Fruit fly (Drosophila melanogaster) whole organism, embryonic: ENCODE measurements around the gene spirit.
A peak's percentile ranks its signal among the peaks of the same experiment; 100 is the strongest.

Source experiments
- B-H1 ChIP-seq: fragments of 200-800 bp; sonication (Bioruptor generic); IDR thresholded peaks from 3 replicates; pipeline ENCODE4 v1.3.6; 2022; ENCODE audit warnings: missing biosample characterization, missing genetic modification characterization
- BEAF-32 ChIP-seq: fragments of 200-800 bp; sonication (Bioruptor generic); optimal IDR thresholded peaks from 3 replicates; lab custom pipeline; 2017; ENCODE audit warnings: missing biosample characterization, missing genetic modification characterization, mild to moderate bottlenecking, moderate library complexity, missing genetic modification reagents
- Bgb ChIP-seq: fragments of 200-800 bp; sonication (Bioruptor generic); IDR thresholded peaks from 2 replicates; pipeline ENCODE4 v1.3.6; 2022; ENCODE audit warnings: missing biosample characterization, missing genetic modification characterization; ENCODE audit not compliant: partially characterized antibody
- CG10565 ChIP-seq: fragments of 200-800 bp; sonication (Bioruptor generic); optimal IDR thresholded peaks from 3 replicates; lab custom pipeline; 2016; ENCODE audit warnings: missing biosample characterization, mild to moderate bottlenecking, missing genetic modification characterization
- CG12942 ChIP-seq: fragments of 200-800 bp; sonication (Bioruptor generic); optimal IDR thresholded peaks from 3 replicates; lab custom pipeline; 2016; ENCODE audit warnings: missing biosample characterization, missing genetic modification characterization
- CG14441 ChIP-seq: fragments of 200-800 bp; sonication (Bioruptor generic); IDR thresholded peaks from 2 replicates; pipeline ENCODE4 v1.3.6; 2022; ENCODE audit warnings: missing biosample characterization, missing genetic modification characterization
- CG14710 ChIP-seq: fragments of 200-800 bp; sonication (Bioruptor generic); optimal IDR thresholded peaks from 3 replicates; lab custom pipeline; 2019; ENCODE audit warnings: missing biosample characterization, mild to moderate bottlenecking, missing genetic modification characterization, moderate library complexity
- CG15696 ChIP-seq: fragments of 200-800 bp; sonication (Bioruptor generic); optimal IDR thresholded peaks from 2 replicates; lab custom pipeline; 2019; ENCODE audit warnings: missing biosample characterization, mild to moderate bottlenecking, missing genetic modification characterization, moderate library complexity
- CG1602 ChIP-seq: fragments of 200-800 bp; sonication (Bioruptor generic); optimal IDR thresholded peaks from 3 replicates; lab custom pipeline; 2016; ENCODE audit warnings: missing biosample characterization, missing genetic modification characterization
- CG16779 ChIP-seq: fragments of 200-800 bp; sonication (Bioruptor generic); IDR thresholded peaks from 2 replicates; pipeline ENCODE4 v1.3.6; 2022; ENCODE audit warnings: missing biosample characterization, missing genetic modification characterization
- CG18764 ChIP-seq: fragments of 200-800 bp; sonication (Bioruptor generic); optimal IDR thresholded peaks from 3 replicates; lab custom pipeline; 2016; ENCODE audit warnings: missing biosample characterization, missing genetic modification characterization
- CG30403 ChIP-seq: fragments of 200-800 bp; sonication (Bioruptor generic); optimal IDR thresholded peaks from 3 replicates; lab custom pipeline; 2016; ENCODE audit warnings: missing biosample characterization, missing genetic modification characterization
- CG32767 ChIP-seq: fragments of 200-800 bp; sonication (Bioruptor generic); IDR thresholded peaks from 2 replicates; pipeline ENCODE4 v1.3.6; 2022; ENCODE audit warnings: missing biosample characterization, missing genetic modification characterization
- CG4328 ChIP-seq: fragments of 200-800 bp; sonication (Bioruptor generic); optimal IDR thresholded peaks from 3 replicates; lab custom pipeline; 2017; ENCODE audit warnings: missing biosample characterization, missing genetic modification reagents, missing genetic modification characterization
- CG4854 ChIP-seq: fragments of 200-800 bp; sonication (Bioruptor generic); optimal IDR thresholded peaks from 2 replicates; lab custom pipeline; 2016; ENCODE audit warnings: missing biosample characterization, missing genetic modification characterization, inconsistent platforms
- CG6654 ChIP-seq: fragments of 200-800 bp; sonication (Bioruptor generic); optimal IDR thresholded peaks from 2 replicates; lab custom pipeline; 2017; ENCODE audit warnings: missing biosample characterization, mild to moderate bottlenecking, missing genetic modification characterization
- CoRest ChIP-seq: fragments of 200-800 bp; sonication (Bioruptor generic); optimal IDR thresholded peaks from 3 replicates; lab custom pipeline; 2018; ENCODE audit warnings: missing biosample characterization, mild to moderate bottlenecking, missing genetic modification characterization, moderate library complexity
- D19A ChIP-seq: fragments of 200-800 bp; optimal IDR thresholded peaks from 3 replicates; lab custom pipeline; 2019; ENCODE audit warnings: missing biosample characterization, mild to moderate bottlenecking, missing genetic modification characterization, moderate library complexity
- Dp ChIP-seq: fragments of 200-800 bp; sonication (Bioruptor generic); optimal IDR thresholded peaks from 2 replicates; lab custom pipeline; 2018; ENCODE audit warnings: missing biosample characterization, mild to moderate bottlenecking, missing genetic modification characterization, moderate library complexity
- Ets97D ChIP-seq: fragments of 200-800 bp; sonication (Bioruptor generic); optimal IDR thresholded peaks from 3 replicates; lab custom pipeline; 2016; ENCODE audit warnings: missing biosample characterization, missing genetic modification characterization
- Gug ChIP-seq: fragments of 200-800 bp; sonication (Bioruptor generic); IDR thresholded peaks from 4 replicates; pipeline ENCODE4 v1.3.6; 2022; ENCODE audit warnings: missing biosample characterization, missing genetic modification characterization
- HLH4C ChIP-seq: fragments of 200-800 bp; sonication (Bioruptor generic); IDR thresholded peaks from 3 replicates; pipeline ENCODE4 v1.3.6; 2022; ENCODE audit warnings: missing biosample characterization, missing genetic modification characterization; ENCODE audit not compliant: partially characterized antibody
- Hey ChIP-seq: fragments of 200-800 bp; sonication (Bioruptor generic); optimal IDR thresholded peaks from 3 replicates; lab custom pipeline; 2018; ENCODE audit warnings: missing biosample characterization, mild to moderate bottlenecking, missing genetic modification characterization
- Hsf ChIP-seq: fragments of 200-800 bp; sonication (Bioruptor generic); optimal IDR thresholded peaks from 3 replicates; lab custom pipeline; 2016; ENCODE audit warnings: missing biosample characterization, missing genetic modification characterization
- Jarid2 ChIP-seq: fragments of 200-800 bp; sonication (Bioruptor generic); optimal IDR thresholded peaks from 3 replicates; lab custom pipeline; 2017; ENCODE audit warnings: mild to moderate bottlenecking, missing biosample characterization, missing genetic modification reagents, missing genetic modification characterization
- NFAT ChIP-seq: fragments of 200-800 bp; sonication (Bioruptor generic); IDR thresholded peaks from 2 replicates; pipeline ENCODE4 v1.3.6; 2022; ENCODE audit warnings: missing biosample characterization, missing genetic modification characterization
- NK7.1 ChIP-seq: fragments of 200-800 bp; sonication (Bioruptor generic); optimal IDR thresholded peaks from 3 replicates; lab custom pipeline; 2016; ENCODE audit warnings: missing biosample characterization, missing genetic modification characterization
- Vsx1 ChIP-seq: fragments of 200-800 bp; sonication (Bioruptor generic); optimal IDR thresholded peaks from 2 replicates; lab custom pipeline; 2017; ENCODE audit warnings: missing biosample characterization, mild to moderate bottlenecking, missing genetic modification characterization, missing genetic modification reagents
- ato ChIP-seq: fragments of 200-800 bp; sonication (Bioruptor generic); IDR thresholded peaks from 2 replicates; pipeline ENCODE4 v1.3.6; 2022; ENCODE audit warnings: missing biosample characterization, missing genetic modification characterization; ENCODE audit not compliant: partially characterized antibody
- az2 ChIP-seq: fragments of 200-800 bp; sonication (Bioruptor generic); optimal IDR thresholded peaks from 3 replicates; lab custom pipeline; 2016; ENCODE audit warnings: missing biosample characterization, missing genetic modification characterization
- dmrt99B ChIP-seq: fragments of 200-800 bp; sonication (Bioruptor generic); optimal IDR thresholded peaks from 2 replicates; lab custom pipeline; 2018; ENCODE audit warnings: missing biosample characterization, mild to moderate bottlenecking, missing genetic modification characterization, moderate library complexity
- fd3F ChIP-seq: fragments of 200-800 bp; sonication (Bioruptor generic); optimal IDR thresholded peaks from 2 replicates; lab custom pipeline; 2018; ENCODE audit warnings: missing biosample characterization, mild to moderate bottlenecking, missing genetic modification characterization, moderate library complexity
- fd64A ChIP-seq: fragments of 200-800 bp; sonication (Bioruptor generic); optimal IDR thresholded peaks from 3 replicates; lab custom pipeline; 2018; ENCODE audit warnings: missing biosample characterization, mild to moderate bottlenecking, missing genetic modification characterization
- grn ChIP-seq: fragments of 200-800 bp; sonication (Bioruptor generic); optimal IDR thresholded peaks from 3 replicates; lab custom pipeline; 2017; ENCODE audit warnings: missing biosample characterization, missing genetic modification characterization
- gro ChIP-seq: fragments of 200-800 bp; sonication (Bioruptor generic); optimal IDR thresholded peaks from 2 replicates; lab custom pipeline; 2016; ENCODE audit warnings: missing biosample characterization, missing genetic modification characterization
- insv ChIP-seq, 2 experiments: fragments of 200-800 bp; sonication (Bioruptor generic); optimal IDR thresholded peaks; 3 replicates each; lab custom pipeline; 2016 to 2018; ENCODE audit warnings: missing biosample characterization in 2 of 2, missing genetic modification characterization in 2 of 2
- kni ChIP-seq: fragments of 200-800 bp; sonication (Bioruptor generic); optimal IDR thresholded peaks from 3 replicates; lab custom pipeline; 2017; ENCODE audit warnings: mild to moderate bottlenecking, missing biosample characterization, missing genetic modification reagents, missing genetic modification characterization
- mam ChIP-seq: fragments of 200-800 bp; sonication (Bioruptor generic); optimal IDR thresholded peaks from 3 replicates; lab custom pipeline; 2016; ENCODE audit warnings: missing biosample characterization, missing genetic modification characterization
- mirr ChIP-seq: fragments of 200-800 bp; sonication (Bioruptor generic); optimal IDR thresholded peaks from 3 replicates; lab custom pipeline; 2018; ENCODE audit warnings: missing biosample characterization, mild to moderate bottlenecking, missing genetic modification characterization
- nerfin-2 ChIP-seq: fragments of 200-800 bp; sonication (Bioruptor generic); IDR thresholded peaks from 2 replicates; pipeline ENCODE4 v1.3.6; 2022; ENCODE audit warnings: missing biosample characterization, missing genetic modification characterization; ENCODE audit not compliant: partially characterized antibody
- p53 ChIP-seq: fragments of 200-800 bp; sonication (Bioruptor generic); optimal IDR thresholded peaks from 2 replicates; lab custom pipeline; 2016; ENCODE audit warnings: missing biosample characterization, missing genetic modification characterization
- pb ChIP-seq: fragments of 200-800 bp; sonication (Bioruptor generic); optimal IDR thresholded peaks from 3 replicates; lab custom pipeline; 2016; ENCODE audit warnings: missing biosample characterization, missing genetic modification characterization
- pnt ChIP-seq: fragments of 200-800 bp; sonication (Bioruptor generic); optimal IDR thresholded peaks from 3 replicates; lab custom pipeline; 2016; ENCODE audit warnings: missing biosample characterization, missing genetic modification characterization
- pzg ChIP-seq: fragments of 200-800 bp; sonication (Bioruptor generic); optimal IDR thresholded peaks from 3 replicates; lab custom pipeline; 2018; ENCODE audit warnings: missing biosample characterization, mild to moderate bottlenecking, missing genetic modification characterization, moderate library complexity
- tup ChIP-seq: fragments of 200-800 bp; sonication (Bioruptor generic); optimal IDR thresholded peaks from 2 replicates; lab custom pipeline; 2016; ENCODE audit warnings: missing biosample characterization, mild to moderate bottlenecking, missing genetic modification characterization, moderate library complexity
- usp ChIP-seq: fragments of >200 bp; optimal IDR thresholded peaks from 2 replicates; lab custom pipeline; 2017; ENCODE audit warnings: missing biosample characterization, missing genetic modification characterization
- vvl ChIP-seq: fragments of 200-800 bp; sonication (Bioruptor generic); IDR thresholded peaks from 2 replicates; pipeline ENCODE4 v1.3.6; 2022; ENCODE audit warnings: missing biosample characterization, missing genetic modification characterization
- yki ChIP-seq: fragments of >200 bp; optimal IDR thresholded peaks from 3 replicates; lab custom pipeline; 2018
- zen ChIP-seq: fragments of 200-800 bp; sonication (Bioruptor generic); optimal IDR thresholded peaks from 3 replicates; lab custom pipeline; 2018; ENCODE audit warnings: missing biosample characterization, mild to moderate bottlenecking, missing genetic modification characterization, moderate library complexity

Gene spirit

DNA sequence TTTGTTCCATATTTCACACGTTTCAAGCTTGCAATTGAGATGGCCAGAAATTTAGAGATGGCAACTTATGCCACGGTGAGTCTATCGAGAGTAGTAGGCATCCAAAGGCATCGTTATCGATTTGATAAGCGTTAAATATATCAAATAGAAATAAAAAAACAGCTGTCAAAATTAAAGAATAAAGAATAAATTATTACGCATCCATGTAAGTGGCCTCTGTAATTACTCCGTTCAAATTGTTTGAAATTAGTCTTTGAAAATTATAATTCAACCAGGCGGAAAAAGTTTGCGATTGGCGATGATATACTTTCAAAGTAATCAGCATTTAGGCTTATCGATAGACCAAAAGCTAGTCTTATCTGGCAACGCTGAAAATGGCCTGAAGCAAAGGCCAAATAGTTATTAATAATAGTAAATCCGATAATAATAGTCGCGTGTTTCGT is 18.3 kb upstream of the spirit start, which contains the start of the genes CG12659 and Crag (continued):
- TF ChIP-seq Bgb (GFP tag; lab: Robert Waterston, UW) (peak; percentile 53; the same call in 1 of the 2 replicates), zen (no peak), Jarid2 (GFP tag; lab: Kevin White, UChicago) (no peak), CoRest (tag; lab: Kevin White, UChicago) (peak; percentile 36), CG30403 (peak; percentile 32), CG15696 (tag; lab: Kevin White, UChicago) (no peak), kni (no peak), ato (0 out of 2 replicates have a peak, but pooled peaks have one; percentile 19)

dm6 chrX:8588607-8589171 is 15.3 kb upstream of the spirit start, which contains the start of gene CG12081:
TSS of gene CG12081 (plus strand) at chrX:8588811.
- no peak for TF ChIP-seq CG32767 (GFP tag; lab: Robert Waterston, UW)
- no peak for TF ChIP-seq Hey (tag; lab: Kevin White, UChicago)
- peak; percentile 67 for TF ChIP-seq Dp (GFP tag; lab: Kevin White, UChicago)
- no peak; the same call in 3 of the 4 replicates for TF ChIP-seq Gug (GFP tag; lab: Robert Waterston, UW)
- TF ChIP-seq dmrt99B = no peak
- TF ChIP-seq CG6654 (GFP tag; lab: Kevin White, UChicago) = no peak
- TF ChIP-seq pb (GFP tag; lab: Kevin White, UChicago) = no peak
- no peak for TF ChIP-seq Vsx1 (GFP tag; lab: Kevin White, UChicago)
- TF ChIP-seq fd3F = no peak
- TF ChIP-seq CG14441 = no peak
- TF ChIP-seq yki = no peak
- no peak for TF ChIP-seq az2 (GFP tag; lab: Kevin White, UChicago)
- TF ChIP-seq grn (GFP tag; lab: Kevin White, UChicago) = no peak
- TF ChIP-seq tup (GFP tag; lab: Kevin White, UChicago) = no peak
- TF ChIP-seq CG4854 (GFP tag; lab: Kevin White, UChicago) = no peak
- no peak for TF ChIP-seq CG10565 (GFP tag; lab: Kevin White, UChicago)
- no peak for TF ChIP-seq CG4328
- no peak for TF ChIP-seq NK7.1 (GFP tag; lab: Kevin White, UChicago)
- 0 out of 2 replicates have a peak, but pooled peaks have one; percentile 40 for TF ChIP-seq vvl (GFP tag; lab: Robert Waterston, UW)
- peak; percentile 37 for TF ChIP-seq CG14710 (tag; lab: Kevin White, UChicago)
- TF ChIP-seq Hsf (GFP tag; lab: Kevin White, UChicago) = no peak
- TF ChIP-seq insv (GFP tag; optimal IDR thresholded peaks at IDR 0.05; lab: Kevin White, UChicago) = peak in 1 of 2 experiments; percentile 61
- TF ChIP-seq CG16779 (GFP tag; lab: Robert Waterston, UW) = no peak
- TF ChIP-seq usp (GFP tag; lab: Kevin White, UChicago) = no peak
- peak; percentile 75 for TF ChIP-seq Ets97D (GFP tag; lab: Kevin White, UChicago)
- no peak for TF ChIP-seq B-H1
- TF ChIP-seq kni = no peak
- TF ChIP-seq pnt (GFP tag; lab: Kevin White, UChicago) = no peak
- TF ChIP-seq D19A (tag; lab: Kevin White, UChicago) = no peak
- TF ChIP-seq NFAT = no peak
- peak; percentile 89 for TF ChIP-seq BEAF-32 (GFP tag; lab: Kevin White, UChicago)
- no peak for TF ChIP-seq mam (GFP tag; lab: Kevin White, UChicago)
- TF ChIP-seq mirr (GFP tag; lab: Kevin White, UChicago) = no peak
- no peak for TF ChIP-seq p53 (GFP tag; lab: Kevin White, UChicago)
- no peak for TF ChIP-seq CG18764 (GFP tag; lab: Kevin White, UChicago)
- TF ChIP-seq gro (GFP tag; lab: Kevin White, UChicago) = no peak
- TF ChIP-seq nerfin-2 = peak; percentile 85
- TF ChIP-seq HLH4C (GFP tag; lab: Robert Waterston, UW) = peak; percentile 85
- TF ChIP-seq CG1602 (GFP tag; lab: Kevin White, UChicago) = no peak
- no peak for TF ChIP-seq fd64A (GFP tag; lab: Kevin White, UChicago)
- TF ChIP-seq pzg = peak; percentile 80
- TF ChIP-seq CG12942 (GFP tag; lab: Kevin White, UChicago) = no peak
